Fruit fly (Drosophila melanogaster) whole organism, embryonic: ENCODE results near the gene Ifrd1.
A peak's percentile ranks its signal among the peaks of the same experiment; 100 is the strongest.

Source experiments
- Atf-2 ChIP-seq: fragments of 200-800 bp; sonication (Bioruptor generic); optimal IDR thresholded peaks from 2 replicates; lab custom pipeline; 2016; ENCODE audit warnings: missing biosample characterization, missing genetic modification characterization
- CG10321 ChIP-seq: fragments of 200-800 bp; sonication (Bioruptor generic); IDR thresholded peaks from 2 replicates; pipeline ENCODE4 v1.3.6; 2022; ENCODE audit warnings: missing biosample characterization, missing genetic modification characterization
- CG14014 ChIP-seq: fragments of 200-800 bp; sonication (Bioruptor generic); IDR thresholded peaks from 2 replicates; pipeline ENCODE4 v1.3.6; 2022; ENCODE audit warnings: missing biosample characterization, missing genetic modification characterization
- CG15073 ChIP-seq: fragments of 200-800 bp; sonication (Bioruptor generic); optimal IDR thresholded peaks from 2 replicates; lab custom pipeline; 2016; ENCODE audit warnings: missing biosample characterization, missing genetic modification characterization
- CG1602 ChIP-seq: fragments of 200-800 bp; sonication (Bioruptor generic); optimal IDR thresholded peaks from 3 replicates; lab custom pipeline; 2016; ENCODE audit warnings: missing biosample characterization, missing genetic modification characterization
- CG17912 ChIP-seq: fragments of 200-800 bp; sonication (Bioruptor generic); optimal IDR thresholded peaks from 2 replicates; lab custom pipeline; 2018; ENCODE audit warnings: missing biosample characterization, mild to moderate bottlenecking, missing genetic modification characterization
- CG18476 ChIP-seq: fragments of 200-800 bp; sonication (Bioruptor generic); optimal IDR thresholded peaks from 2 replicates; lab custom pipeline; 2016; ENCODE audit warnings: missing biosample characterization, mild to moderate bottlenecking, missing genetic modification characterization
- CG31441 ChIP-seq: fragments of 200-800 bp; sonication (Bioruptor generic); IDR thresholded peaks from 2 replicates; pipeline ENCODE4 v1.3.6; 2022; ENCODE audit warnings: missing biosample characterization, missing genetic modification characterization
- CG32772 ChIP-seq: fragments of 200-800 bp; sonication (Bioruptor generic); IDR thresholded peaks from 2 replicates; pipeline ENCODE4 v1.3.6; 2022; ENCODE audit warnings: missing biosample characterization, missing genetic modification characterization
- CG4707 ChIP-seq: fragments of 200-800 bp; sonication (Bioruptor generic); optimal IDR thresholded peaks from 2 replicates; lab custom pipeline; 2018; ENCODE audit warnings: missing biosample characterization, mild to moderate bottlenecking, missing genetic modification characterization, moderate library complexity
- CG6175 ChIP-seq: fragments of 200-800 bp; sonication (Bioruptor generic); IDR thresholded peaks from 3 replicates; pipeline ENCODE4 v1.3.6; 2022; ENCODE audit warnings: missing biosample characterization, missing genetic modification characterization
- CG7786 ChIP-seq: fragments of 200-800 bp; sonication (Bioruptor generic); optimal IDR thresholded peaks from 2 replicates; lab custom pipeline; 2016; ENCODE audit warnings: missing biosample characterization, missing genetic modification characterization
- CG8281 ChIP-seq: fragments of 200-800 bp; sonication (Bioruptor generic); optimal IDR thresholded peaks from 2 replicates; lab custom pipeline; 2018; ENCODE audit warnings: missing biosample characterization, mild to moderate bottlenecking, missing genetic modification characterization, moderate library complexity
- CG8290 ChIP-seq, 3 experiments: fragments of 200-800 bp; sonication (Bioruptor generic); optimal IDR thresholded peaks; 2 replicates each; lab custom pipeline; 2016 to 2019; ENCODE audit warnings: missing biosample characterization in 3 of 3, missing genetic modification characterization in 3 of 3, mild to moderate bottlenecking in 2 of 3, moderate library complexity in 1 of 3
- CG8944 ChIP-seq: fragments of 200-800 bp; sonication (Bioruptor generic); optimal IDR thresholded peaks from 3 replicates; lab custom pipeline; 2016; ENCODE audit warnings: missing biosample characterization, missing genetic modification characterization
- CG9215 ChIP-seq: fragments of 200-800 bp; sonication (Bioruptor generic); IDR thresholded peaks from 2 replicates; pipeline ENCODE4 v1.3.6; 2022; ENCODE audit warnings: missing biosample characterization, missing genetic modification characterization
- CG9727 ChIP-seq: fragments of 200-800 bp; sonication (Bioruptor generic); optimal IDR thresholded peaks from 3 replicates; lab custom pipeline; 2017; ENCODE audit warnings: missing biosample characterization, mild to moderate bottlenecking, missing genetic modification characterization
- CG9817 ChIP-seq: fragments of 200-800 bp; sonication (Bioruptor generic); optimal IDR thresholded peaks from 2 replicates; lab custom pipeline; 2018; ENCODE audit warnings: missing biosample characterization, mild to moderate bottlenecking, missing genetic modification characterization, moderate library complexity
- CTCF ChIP-seq: fragments of 200-800 bp; sonication (Bioruptor generic); optimal IDR thresholded peaks from 2 replicates; lab custom pipeline; 2017; ENCODE audit warnings: missing biosample characterization, mild to moderate bottlenecking, missing genetic modification characterization, moderate library complexity
- Fer3 ChIP-seq: fragments of 200-800 bp; sonication (Bioruptor generic); optimal IDR thresholded peaks from 2 replicates; lab custom pipeline; 2018; ENCODE audit warnings: missing biosample characterization, mild to moderate bottlenecking, missing genetic modification characterization, moderate library complexity
- GATAe ChIP-seq: fragments of 200-800 bp; sonication (Bioruptor generic); conservative IDR thresholded peaks from 2 replicates; pipeline ENCODE4 v1.3.6; 2022; ENCODE audit warnings: missing biosample characterization, missing genetic modification characterization
- Hr51 ChIP-seq, 2 experiments: fragments of 200-800 bp; sonication (Bioruptor generic); optimal IDR thresholded peaks; 2 replicates in 1 of 2; 3 replicates in 1 of 2; lab custom pipeline; 2016 to 2018; ENCODE audit warnings: missing biosample characterization in 2 of 2, missing genetic modification characterization in 2 of 2, mild to moderate bottlenecking in 1 of 2, moderate library complexity in 1 of 2
- Hsf ChIP-seq: fragments of 200-800 bp; sonication (Bioruptor generic); optimal IDR thresholded peaks from 3 replicates; lab custom pipeline; 2016; ENCODE audit warnings: missing biosample characterization, missing genetic modification characterization
- Max ChIP-seq: fragments of 200-800 bp; sonication (Bioruptor generic); optimal IDR thresholded peaks from 2 replicates; lab custom pipeline; 2016; ENCODE audit warnings: missing biosample characterization, mild to moderate bottlenecking, missing genetic modification characterization
- Nf-YA ChIP-seq: fragments of 200-800 bp; sonication (Bioruptor generic); IDR thresholded peaks from 2 replicates; pipeline ENCODE4 v1.3.6; 2022; ENCODE audit warnings: missing biosample characterization, missing genetic modification characterization
- bbx ChIP-seq: fragments of 200-800 bp; sonication (Bioruptor generic); IDR thresholded peaks from 2 replicates; pipeline ENCODE4 v1.3.6; 2022; ENCODE audit warnings: missing biosample characterization, missing genetic modification characterization; ENCODE audit not compliant: partially characterized antibody
- bsh ChIP-seq, 2 experiments: fragments of 200-800 bp; sonication (Bioruptor generic); optimal IDR thresholded peaks; 2 replicates each; lab custom pipeline; 2017 to 2018; ENCODE audit warnings: mild to moderate bottlenecking in 2 of 2, missing biosample characterization in 2 of 2, missing genetic modification characterization in 2 of 2, moderate library complexity in 1 of 2
- dmrt11E ChIP-seq: fragments of 200-800 bp; sonication (Bioruptor generic); optimal IDR thresholded peaks from 3 replicates; lab custom pipeline; 2018; ENCODE audit warnings: missing biosample characterization, mild to moderate bottlenecking, missing genetic modification characterization, moderate library complexity
- dysf ChIP-seq: fragments of 200-800 bp; sonication (Bioruptor generic); IDR thresholded peaks from 3 replicates; pipeline ENCODE4 v1.3.6; 2022; ENCODE audit warnings: missing biosample characterization, missing genetic modification characterization
- en ChIP-seq: fragments of 200-800 bp; sonication (Bioruptor generic); optimal IDR thresholded peaks from 2 replicates; lab custom pipeline; 2016; ENCODE audit warnings: missing biosample characterization, missing genetic modification characterization
- esg ChIP-seq: fragments of 200-800 bp; sonication (Bioruptor generic); conservative IDR thresholded peaks from 2 replicates; pipeline ENCODE4 v1.3.6; 2022; ENCODE audit warnings: missing biosample characterization, missing genetic modification characterization
- eyg ChIP-seq: fragments of 200-800 bp; sonication (Bioruptor generic); optimal IDR thresholded peaks from 3 replicates; lab custom pipeline; 2016; ENCODE audit warnings: missing biosample characterization, missing genetic modification characterization
- fd102C ChIP-seq: fragments of 200-800 bp; sonication (Bioruptor generic); optimal IDR thresholded peaks from 2 replicates; lab custom pipeline; 2018; ENCODE audit warnings: missing biosample characterization, mild to moderate bottlenecking, missing genetic modification characterization, moderate library complexity
- gfzf ChIP-seq: fragments of 200-800 bp; sonication (Bioruptor generic); optimal IDR thresholded peaks from 2 replicates; lab custom pipeline; 2016; ENCODE audit warnings: missing biosample characterization, mild to moderate bottlenecking, missing genetic modification characterization, moderate library complexity
- gro ChIP-seq: fragments of 200-800 bp; sonication (Bioruptor generic); optimal IDR thresholded peaks from 2 replicates; lab custom pipeline; 2016; ENCODE audit warnings: missing biosample characterization, missing genetic modification characterization
- hb ChIP-seq: fragments of 200-800 bp; sonication (Bioruptor generic); IDR thresholded peaks from 3 replicates; pipeline ENCODE4 v1.3.6; 2022; ENCODE audit warnings: missing biosample characterization, missing genetic modification characterization; ENCODE audit not compliant: partially characterized antibody
- jigr1 ChIP-seq: fragments of 200-800 bp; sonication (Bioruptor generic); IDR thresholded peaks from 3 replicates; pipeline ENCODE4 v1.3.6; 2022; ENCODE audit warnings: missing biosample characterization, missing genetic modification characterization
- klu ChIP-seq: fragments of 200-800 bp; sonication (Bioruptor generic); IDR thresholded peaks from 2 replicates; pipeline ENCODE4 v1.3.6; 2022; ENCODE audit warnings: missing biosample characterization, missing genetic modification characterization
- lab ChIP-seq: fragments of 200-800 bp; sonication (Bioruptor generic); optimal IDR thresholded peaks from 3 replicates; lab custom pipeline; 2017; ENCODE audit warnings: missing biosample characterization, missing genetic modification characterization, mild to moderate bottlenecking, moderate library complexity, missing genetic modification reagents
- nerfin-1 ChIP-seq: fragments of 200-800 bp; sonication (Bioruptor generic); optimal IDR thresholded peaks from 3 replicates; lab custom pipeline; 2019; ENCODE audit warnings: missing biosample characterization, mild to moderate bottlenecking, missing genetic modification characterization, moderate library complexity
- pnt ChIP-seq: fragments of 200-800 bp; sonication (Bioruptor generic); optimal IDR thresholded peaks from 3 replicates; lab custom pipeline; 2016; ENCODE audit warnings: missing biosample characterization, missing genetic modification characterization
- prd ChIP-seq, 3 experiments: fragments of >200 bp in 2 of 3; fragments of 200-800 bp in 1 of 3; sonication (Bioruptor generic) in 1 of 3; optimal IDR thresholded peaks in 2 of 3; IDR thresholded peaks in 1 of 3; 2 replicates in 2 of 3; 3 replicates in 1 of 3; pipeline versions ENCODE4 v1.3.6 to Lab custom; 2017 to 2022; ENCODE audit warnings: missing biosample characterization in 1 of 3, missing genetic modification characterization in 1 of 3
- psq ChIP-seq: fragments of 200-800 bp; sonication (Bioruptor generic); optimal IDR thresholded peaks from 2 replicates; lab custom pipeline; 2017; ENCODE audit warnings: missing biosample characterization, missing genetic modification characterization
- run ChIP-seq: fragments of 200-800 bp; sonication (Bioruptor generic); optimal IDR thresholded peaks from 3 replicates; lab custom pipeline; 2018; ENCODE audit warnings: missing biosample characterization, mild to moderate bottlenecking, missing genetic modification characterization
- schlank ChIP-seq: fragments of 200-800 bp; sonication (Bioruptor generic); optimal IDR thresholded peaks from 2 replicates; lab custom pipeline; 2018; ENCODE audit warnings: missing biosample characterization, mild to moderate bottlenecking, missing genetic modification characterization
- sens-2 ChIP-seq: fragments of 200-800 bp; sonication (Bioruptor generic); IDR thresholded peaks from 2 replicates; pipeline ENCODE4 v1.3.6; 2022; ENCODE audit warnings: missing biosample characterization, missing genetic modification characterization
- stc ChIP-seq: fragments of 200-800 bp; sonication (Bioruptor generic); IDR thresholded peaks from 2 replicates; pipeline ENCODE4 v1.3.6; 2022; ENCODE audit warnings: missing biosample characterization, missing genetic modification characterization
- vfl ChIP-seq: fragments of 200-800 bp; sonication (Bioruptor generic); optimal IDR thresholded peaks from 2 replicates; lab custom pipeline; 2016; ENCODE audit warnings: missing biosample characterization, missing genetic modification characterization
- zf30C ChIP-seq: fragments of 200-800 bp; sonication (Bioruptor generic); optimal IDR thresholded peaks from 3 replicates; lab custom pipeline; 2018; ENCODE audit warnings: missing biosample characterization, mild to moderate bottlenecking, missing genetic modification characterization

The Ifrd1 gene

DNA sequence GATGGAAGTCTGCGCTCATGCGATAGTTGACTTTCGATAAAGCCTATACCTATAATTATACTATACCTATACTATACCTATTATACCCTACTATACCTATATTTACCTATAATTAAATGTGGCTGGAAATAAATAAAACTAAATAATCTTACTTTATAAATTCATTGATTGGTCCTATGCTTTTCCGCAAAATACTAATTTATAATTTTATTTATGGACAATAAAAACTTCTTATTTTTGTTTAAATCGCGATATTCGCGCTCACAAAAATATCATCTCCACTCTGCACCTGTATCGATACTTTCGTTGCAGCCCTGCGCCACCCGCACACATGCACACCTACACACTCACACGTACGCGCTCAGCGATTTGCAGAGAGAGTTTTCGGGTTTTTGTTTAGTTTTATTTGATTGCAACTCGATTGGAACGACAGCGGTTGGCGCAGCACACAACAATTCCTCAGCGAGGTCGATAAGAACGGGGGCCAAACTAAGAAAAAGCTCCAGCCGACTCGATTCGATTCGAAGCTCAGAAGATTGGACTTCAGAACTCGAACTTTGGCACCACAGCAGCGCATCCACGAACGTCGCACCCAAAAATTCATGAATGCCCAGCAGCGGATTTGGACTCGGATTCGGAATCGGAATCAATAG, 379 bp upstream of the Ifrd1 start, which contains the start of gene CG8814 (continued):
- TF ChIP-seq schlank (tag; lab: Kevin White, UChicago) = peak; percentile 1
- no peak for TF ChIP-seq Nf-YA (GFP tag; lab: Robert Waterston, UW)
- peak; percentile 72; the same call in 2 of the 3 replicates for TF ChIP-seq dysf (GFP tag; lab: Robert Waterston, UW)
- TF ChIP-seq stc (GFP tag; lab: Robert Waterston, UW) = peak; percentile 20; the same call in 1 of the 2 replicates
- peak; percentile 66 for TF ChIP-seq Hr51 (GFP tag; optimal IDR thresholded peaks at IDR 0.05; lab: Kevin White, UChicago)
- peak; percentile 79 for TF ChIP-seq CG9727 (GFP tag; lab: Kevin White, UChicago)
- TF ChIP-seq hb (GFP tag; lab: Robert Waterston, UW) = peak; percentile 81
- no peak for TF ChIP-seq CG4707 (GFP tag; lab: Kevin White, UChicago)
- peak; percentile 53 for TF ChIP-seq vfl (GFP tag; lab: Kevin White, UChicago)
- no peak for TF ChIP-seq eyg (GFP tag; lab: Kevin White, UChicago)
- no peak; the same call in 1 of the 2 replicates for TF ChIP-seq GATAe (GFP tag; lab: Robert Waterston, UW)
- no peak for TF ChIP-seq run (tag; lab: Kevin White, UChicago)
- TF ChIP-seq esg (GFP tag; lab: Robert Waterston, UW) = peak; percentile 62
- TF ChIP-seq dmrt11E (tag; lab: Kevin White, UChicago) = peak; percentile 51
- no peak for TF ChIP-seq CG15073
- no peak for TF ChIP-seq fd102C (GFP tag; lab: Kevin White, UChicago)
- TF ChIP-seq CG7786 (GFP tag; lab: Kevin White, UChicago) = peak; percentile 15
- peak; percentile 42 for TF ChIP-seq CTCF (GFP tag; lab: Kevin White, UChicago)
- no peak for TF ChIP-seq CG17912
- TF ChIP-seq Hsf (GFP tag; lab: Kevin White, UChicago) = peak; percentile 37
- TF ChIP-seq klu (GFP tag; lab: Robert Waterston, UW) = peak; percentile 89
- peak; percentile 54 for TF ChIP-seq nerfin-1 (tag; lab: Kevin White, UChicago)
- TF ChIP-seq Atf-2 = no peak
- peak; percentile 80 for TF ChIP-seq CG9215
- TF ChIP-seq CG10321 (GFP tag; lab: Robert Waterston, UW) = no peak
- peak; percentile 65; the same call in 2 of the 3 replicates for TF ChIP-seq jigr1 (GFP tag; lab: Robert Waterston, UW)
- TF ChIP-seq CG18476 (GFP tag; lab: Kevin White, UChicago) = peak; percentile 58
- TF ChIP-seq bsh (GFP tag; optimal IDR thresholded peaks at IDR 0.05; lab: Kevin White, UChicago) = peak; percentile 26 to 83
- no peak for TF ChIP-seq zf30C (GFP tag; lab: Kevin White, UChicago)
- peak; percentile 67 for TF ChIP-seq CG1602 (GFP tag; lab: Kevin White, UChicago)
- TF ChIP-seq psq (GFP tag; lab: Kevin White, UChicago) = peak; percentile 3
- TF ChIP-seq prd (optimal IDR thresholded peaks at IDR 0.05; lab: Kevin White, UChicago) = no peak
- peak; percentile 83 for TF ChIP-seq prd (GFP tag; IDR thresholded peaks at IDR 0.05; lab: Robert Waterston, UW)
- TF ChIP-seq CG14014 (GFP tag; lab: Robert Waterston, UW) = peak; percentile 70
- peak; percentile 14 for TF ChIP-seq Fer3
- peak; percentile 75; the same call in 1 of the 2 replicates for TF ChIP-seq CG31441 (GFP tag; lab: Robert Waterston, UW)
- peak; percentile 65 for TF ChIP-seq CG9817 (tag; lab: Kevin White, UChicago)
- no peak for TF ChIP-seq CG8281
- TF ChIP-seq Max (GFP tag; lab: Kevin White, UChicago) = peak; percentile 45
- no peak for TF ChIP-seq en (GFP tag; lab: Kevin White, UChicago)
- TF ChIP-seq lab (GFP tag; lab: Kevin White, UChicago) = peak; percentile 75
- peak; percentile 34 for TF ChIP-seq CG8944
- no peak for TF ChIP-seq pnt (GFP tag; lab: Kevin White, UChicago)
- TF ChIP-seq gro (GFP tag; lab: Kevin White, UChicago) = no peak
- peak; percentile 72 for TF ChIP-seq gfzf
- TF ChIP-seq CG6175 (GFP tag; lab: Robert Waterston, UW) = no peak
- TF ChIP-seq sens-2 (GFP tag; lab: Robert Waterston, UW) = no peak
- TF ChIP-seq CG8290 (GFP tag; optimal IDR thresholded peaks at IDR 0.05; lab: Kevin White, UChicago) = peak; percentile 77
- TF ChIP-seq CG8290 (tag; optimal IDR thresholded peaks at IDR 0.05; lab: Kevin White, UChicago) = peak in 1 of 2 experiments; percentile 71
- peak; percentile 61 for TF ChIP-seq bbx
- peak; percentile 65 for TF ChIP-seq CG32772 (GFP tag; lab: Robert Waterston, UW)
